Fruit fly (Drosophila melanogaster) S2 (cell line): ENCODE data around the gene CG12010.

Source experiments
- CG8478 ChIP-seq: fragments of >200 bp; optimal IDR thresholded peaks from 2 replicates; lab custom pipeline; 2018
- CTCF ChIP-seq, 2 experiments: fragments of >200 bp; optimal IDR thresholded peaks; 2 replicates each; lab custom pipeline; 2018

CG12010 gene

dm6 chr3L:3394854-3395723, 21.0 kb downstream of the CG12010 start:
- TF ChIP-seq CG8478 (lab: Kevin White, UChicago) (no peak), CTCF (optimal IDR thresholded peaks at IDR 0.05; lab: Kevin White, UChicago) (no peak)

dm6 chr3L:3396056-3396455, 22.0 kb downstream of the CG12010 start:
- TF ChIP-seq CG8478 (lab: Kevin White, UChicago) (no peak), CTCF (optimal IDR thresholded peaks at IDR 0.05; lab: Kevin White, UChicago) (no peak)

- no peak for TF ChIP-seq CTCF (optimal IDR thresholded peaks at IDR 0.05; lab: Kevin White, UChicago)
- no peak for TF ChIP-seq CG8478 (lab: Kevin White, UChicago)
These were observed 23.3 kb downstream of the CG12010 start for dm6 chr3L:3397309-3397821.

dm6 chr3L:3397849-3398248, 23.8 kb downstream of the CG12010 start:
- TF ChIP-seq CTCF (optimal IDR thresholded peaks at IDR 0.05; lab: Kevin White, UChicago) (no peak), CG8478 (lab: Kevin White, UChicago) (no peak)

dm6 chr3L:3398496-3398895, 24.4 kb downstream of the CG12010 start:
- no peak for TF ChIP-seq CTCF (optimal IDR thresholded peaks at IDR 0.05; lab: Kevin White, UChicago)
- TF ChIP-seq CG8478 (lab: Kevin White, UChicago): no peak

- TF ChIP-seq CG8478 (lab: Kevin White, UChicago): no peak
- TF ChIP-seq CTCF (optimal IDR thresholded peaks at IDR 0.05; lab: Kevin White, UChicago): no peak
These were observed 25.3 kb downstream of the CG12010 start for dm6 chr3L:3399249-3399922.

- TF ChIP-seq CG8478 (lab: Kevin White, UChicago): no peak
- TF ChIP-seq CTCF (optimal IDR thresholded peaks at IDR 0.05; lab: Kevin White, UChicago): no peak
These were observed 25.8 kb downstream of the CG12010 start for dm6 chr3L:3399923-3400309.

- TF ChIP-seq CTCF (optimal IDR thresholded peaks at IDR 0.05; lab: Kevin White, UChicago) (no peak), CG8478 (lab: Kevin White, UChicago) (no peak)
These were observed 26.6 kb downstream of the CG12010 start for dm6 chr3L:3400555-3401198.

dm6 chr3L:3405592-3405991, 31.5 kb downstream of the CG12010 start:
- TF ChIP-seq CTCF (optimal IDR thresholded peaks at IDR 0.05; lab: Kevin White, UChicago) (no peak), CG8478 (lab: Kevin White, UChicago) (no peak)

- TF ChIP-seq CTCF (optimal IDR thresholded peaks at IDR 0.05; lab: Kevin White, UChicago) (no peak), CG8478 (lab: Kevin White, UChicago) (no peak)
These were observed 32.4 kb downstream of the CG12010 start for dm6 chr3L:3406307-3407061.

- TF ChIP-seq CTCF (optimal IDR thresholded peaks at IDR 0.05; lab: Kevin White, UChicago): no peak
- TF ChIP-seq CG8478 (lab: Kevin White, UChicago): peak; percentile 37
These were observed 33.4 kb downstream of the CG12010 start for dm6 chr3L:3407481-3407880.

dm6 chr3L:3408231-3408630, 34.1 kb downstream of the CG12010 start:
- TF ChIP-seq CG8478 (lab: Kevin White, UChicago) (no peak), CTCF (optimal IDR thresholded peaks at IDR 0.05; lab: Kevin White, UChicago) (no peak)

dm6 chr3L:3408796-3409625, 34.9 kb downstream of the CG12010 start:
- TF ChIP-seq CTCF (optimal IDR thresholded peaks at IDR 0.05; lab: Kevin White, UChicago) (no peak), CG8478 (lab: Kevin White, UChicago) (no peak)
